Fruit fly (Drosophila melanogaster): ENCODE data around the gene ZC3H3.
A peak's percentile ranks its signal among the peaks of the same experiment; 100 is the strongest.

The ZC3H3 gene

DNA sequence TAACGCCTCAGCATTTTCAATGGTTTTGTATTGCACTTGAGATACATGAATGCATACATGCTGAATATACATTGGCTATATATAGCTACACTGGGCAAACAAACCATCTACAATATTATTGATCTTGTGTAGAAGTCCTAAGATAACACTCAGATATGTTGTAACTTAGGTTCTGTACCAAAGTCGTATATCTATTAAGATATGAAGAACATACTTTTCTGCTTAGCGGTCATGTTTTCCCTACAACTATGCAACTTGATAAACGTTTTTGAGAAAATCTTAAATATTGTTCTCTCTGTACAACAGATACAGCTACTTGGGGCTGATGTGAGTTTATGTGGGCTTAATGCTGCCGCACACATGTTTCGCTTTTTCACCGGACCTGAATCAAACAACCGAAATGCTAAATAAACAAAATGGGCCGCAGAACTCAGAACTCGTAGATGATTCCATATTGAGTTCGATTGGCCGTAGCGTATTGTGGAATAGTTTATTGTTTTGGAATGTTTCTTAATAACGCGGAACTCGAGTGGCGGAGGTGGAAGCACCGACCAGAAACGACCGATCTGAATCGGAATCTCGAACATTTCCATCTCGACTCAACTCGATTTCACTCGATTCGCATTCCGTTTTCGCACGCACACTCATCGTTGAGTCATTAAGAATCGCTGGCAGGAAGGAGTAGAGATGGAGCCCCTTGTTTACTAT lies 39.8 kb upstream of the ZC3H3 start (continued):
- TF ChIP-seq CG8290 (GFP tag; optimal IDR thresholded peaks at IDR 0.05) (peak; percentile 18), CG8290 (tag; optimal IDR thresholded peaks at IDR 0.05) (peak in 1 of 2 experiments; percentile 37), CG5180 (GFP tag; optimal IDR thresholded peaks at IDR 0.05) (peak; percentile 38), Spps (tag; optimal IDR thresholded peaks at IDR 0.05) (peak; percentile 7), bsh (GFP tag; optimal IDR thresholded peaks at IDR 0.05) (peak; percentile 17 to 78), CG14860 (GFP tag; IDR thresholded peaks at IDR 0.05; ENCODE audit: partially characterized antibody) (no peak), CG1233 (GFP tag; optimal IDR thresholded peaks at IDR 0.05) (peak; percentile 26), CG3726 (GFP tag; IDR thresholded peaks at IDR 0.05) (no peak), CG17359 (tag; optimal IDR thresholded peaks at IDR 0.05) (peak; percentile 56), CG32772 (GFP tag; IDR thresholded peaks at IDR 0.05) (no peak), eve (GFP tag; optimal IDR thresholded peaks at IDR 0.05) (peak in 1 of 2 experiments; percentile 83), Rx (GFP tag; IDR thresholded peaks at IDR 0.05) (no peak), sens (GFP tag) (peak; percentile 95), bab2 (GFP tag; optimal IDR thresholded peaks at IDR 0.05) (peak; percentile 36), CG10321 (GFP tag; IDR thresholded peaks at IDR 0.05) (no peak), CG12299 (tag; optimal IDR thresholded peaks at IDR 0.05) (peak; percentile 49), CG7271 (tag; optimal IDR thresholded peaks at IDR 0.05) (no peak), H15 (GFP tag; IDR thresholded peaks at IDR 0.05) (0 out of 3 replicates have a peak, but pooled peaks have one; percentile 18), dimm (GFP tag; IDR thresholded peaks at IDR 0.05) (no peak), CG2875 (GFP tag; optimal IDR thresholded peaks at IDR 0.05) (peak; percentile 57), aop (GFP tag; IDR thresholded peaks at IDR 0.05) (no peak), Atf6 (GFP tag; IDR thresholded peaks at IDR 0.05) (no peak; the same call in 1 of the 2 replicates), CG11085 (GFP tag; IDR thresholded peaks at IDR 0.05) (no peak), CG13894 (tag; optimal IDR thresholded peaks at IDR 0.05) (peak; percentile 45), odd (GFP tag; optimal IDR thresholded peaks at IDR 0.05) (no peak), NFAT (GFP tag; IDR thresholded peaks at IDR 0.05) (no peak), Hr78 (GFP tag; optimal IDR thresholded peaks at IDR 0.05) (peak in 1 of 2 experiments; percentile 5), pan (optimal IDR thresholded peaks at IDR 0.05) (no peak), pan (GFP tag; optimal IDR thresholded peaks at IDR 0.05 in 1 of 2, IDR thresholded peaks at IDR 0.05 in 1 of 2) (peak in 1 of 2 experiments; percentile 38), esg (GFP tag; conservative IDR thresholded peaks at IDR 0.05) (no peak), CG14050 (GFP tag; IDR thresholded peaks at IDR 0.05) (0 out of 3 replicates have a peak, but pooled peaks have one; percentile 15), nom (GFP tag; optimal IDR thresholded peaks at IDR 0.05) (no peak), Nf-YB (GFP tag; optimal IDR thresholded peaks at IDR 0.05) (peak; percentile 29), phol (tag; optimal IDR thresholded peaks at IDR 0.05) (peak; percentile 55), CG33213 (GFP tag; optimal IDR thresholded peaks at IDR 0.05) (peak; percentile 5), B-H2 (GFP tag; optimal IDR thresholded peaks at IDR 0.05) (no peak), ash1 (GFP tag; optimal IDR thresholded peaks at IDR 0.05) (no peak), ewg (GFP tag; optimal IDR thresholded peaks at IDR 0.05) (peak; percentile 12), az2 (GFP tag; optimal IDR thresholded peaks at IDR 0.05) (peak; percentile 37), Stat92E (GFP tag; optimal IDR thresholded peaks at IDR 0.05) (no peak), CG4328 (GFP tag; optimal IDR thresholded peaks at IDR 0.05) (peak; percentile 44), Bdp1 (GFP tag; optimal IDR thresholded peaks at IDR 0.05) (no peak), Meics (GFP tag; optimal IDR thresholded peaks at IDR 0.05) (peak; percentile 22), MBD-R2 (GFP tag; IDR thresholded peaks at IDR 0.05) (no peak; the same call in 1 of the 2 replicates), CG30403 (GFP tag; optimal IDR thresholded peaks at IDR 0.05) (peak; percentile 56), vvl (GFP tag; IDR thresholded peaks at IDR 0.05) (peak; percentile 49; the same call in 1 of the 2 replicates), cad (GFP tag; optimal IDR thresholded peaks at IDR 0.05) (no peak), btn (GFP tag; optimal IDR thresholded peaks at IDR 0.05) (peak; percentile 42), CG2120 (GFP tag; optimal IDR thresholded peaks at IDR 0.05) (no peak), Drgx (GFP tag; IDR thresholded peaks at IDR 0.05) (0 out of 2 replicates have a peak, but pooled peaks have one; percentile 35)
